Worm (Caenorhabditis elegans) whole organism, late embryonic: ENCODE results near the gene ttr-42.

Source experiments
- C08G9.2 ChIP-seq: sonication (generic microtip); optimal IDR thresholded peaks from 2 replicates; lab custom pipeline; 2016; ENCODE audit warnings: mild to moderate bottlenecking, missing genetic modification characterization, moderate library complexity, missing compliant biosample characterization
- K09A11.1 ChIP-seq: sonication (generic microtip); optimal IDR thresholded peaks from 2 replicates; lab custom pipeline; 2017; ENCODE audit warnings: antibody characterized with exemption, mild to moderate bottlenecking, missing genetic modification characterization, missing compliant biosample characterization; ENCODE audit not compliant: insufficient read depth
- T23F11.4 ChIP-seq: fragments of 200-800 bp; sonication (Bioruptor generic); optimal IDR thresholded peaks from 2 replicates; lab custom pipeline; 2018; ENCODE audit warnings: mild to moderate bottlenecking, missing genetic modification characterization, missing compliant biosample characterization
- Y22D7AL.16 ChIP-seq: sonication (generic microtip); optimal IDR thresholded peaks from 2 replicates; lab custom pipeline; 2016; ENCODE audit warnings: missing genetic modification characterization, missing compliant biosample characterization
- ceh-14 ChIP-seq: sonication (generic microtip); optimal IDR thresholded peaks from 2 replicates; lab custom pipeline; 2016; ENCODE audit warnings: missing genotype, missing genetic modification characterization, missing compliant biosample characterization
- ceh-18 ChIP-seq: sonication (generic microtip); optimal IDR thresholded peaks from 2 replicates; lab custom pipeline; 2016; ENCODE audit warnings: missing genetic modification characterization, missing compliant biosample characterization
- ceh-19 ChIP-seq: fragments of 200-800 bp; sonication (Bioruptor generic); optimal IDR thresholded peaks from 2 replicates; lab custom pipeline; 2018; ENCODE audit warnings: mild to moderate bottlenecking, missing genetic modification characterization, missing compliant biosample characterization
- ceh-2 ChIP-seq: sonication (generic microtip); optimal IDR thresholded peaks from 2 replicates; lab custom pipeline; 2016; ENCODE audit warnings: missing genotype, missing genetic modification characterization, missing compliant biosample characterization
- ceh-30 ChIP-seq: fragments of 150-350 bp; optimal IDR thresholded peaks from 2 replicates; lab custom pipeline; 2014; ENCODE audit warnings: missing biosample characterization, missing genetic modification characterization
- ceh-31 ChIP-seq: sonication (generic microtip); optimal IDR thresholded peaks from 2 replicates; lab custom pipeline; 2016; ENCODE audit warnings: missing genetic modification characterization, missing compliant biosample characterization
- ceh-34 ChIP-seq: sonication (generic microtip); optimal IDR thresholded peaks from 2 replicates; lab custom pipeline; 2016; ENCODE audit warnings: mild to moderate bottlenecking, missing genetic modification characterization, missing compliant biosample characterization
- ceh-45 ChIP-seq: fragments of 200-800 bp; sonication (Bioruptor generic); IDR thresholded peaks from 2 replicates; pipeline ENCODE4 v1.3.6; 2022; ENCODE audit warnings: missing genetic modification reagents, missing genetic modification characterization, missing compliant biosample characterization
- ceh-48 ChIP-seq: sonication (generic microtip); optimal IDR thresholded peaks from 2 replicates; lab custom pipeline; 2016; ENCODE audit warnings: missing genetic modification characterization, inconsistent platforms, missing compliant biosample characterization
- ceh-6 ChIP-seq: fragments of 200-800 bp; sonication (Bioruptor generic); optimal IDR thresholded peaks from 2 replicates; lab custom pipeline; 2018; ENCODE audit warnings: mild to moderate bottlenecking, missing genetic modification characterization, missing compliant biosample characterization
- dmd-4 ChIP-seq: sonication (generic microtip); optimal IDR thresholded peaks from 2 replicates; lab custom pipeline; 2016; ENCODE audit warnings: borderline replicate concordance, missing genetic modification characterization, missing compliant biosample characterization
- dve-1 ChIP-seq: sonication (generic microtip); optimal IDR thresholded peaks from 2 replicates; lab custom pipeline; 2017; ENCODE audit warnings: antibody characterized with exemption, mild to moderate bottlenecking, missing genetic modification characterization, missing compliant biosample characterization
- eyg-1 ChIP-seq: sonication (generic microtip); optimal IDR thresholded peaks from 2 replicates; lab custom pipeline; 2016; ENCODE audit warnings: missing genotype, missing genetic modification characterization, missing compliant biosample characterization
- fax-1 ChIP-seq: sonication (generic microtip); optimal IDR thresholded peaks from 2 replicates; lab custom pipeline; 2016; ENCODE audit warnings: missing genotype, missing genetic modification characterization, missing compliant biosample characterization
- fkh-10 ChIP-seq: fragments of 150-350 bp; optimal IDR thresholded peaks from 2 replicates; lab custom pipeline; 2014; ENCODE audit warnings: missing biosample characterization, missing genetic modification reagents, missing genetic modification characterization
- gmeb-2 ChIP-seq: sonication (generic microtip); optimal IDR thresholded peaks from 2 replicates; lab custom pipeline; 2016; ENCODE audit warnings: missing genetic modification characterization, inconsistent platforms, missing compliant biosample characterization
- hlh-13 ChIP-seq: fragments of 200-800 bp; sonication (Bioruptor generic); optimal IDR thresholded peaks from 2 replicates; lab custom pipeline; 2018; ENCODE audit warnings: mild to moderate bottlenecking, missing genetic modification characterization, missing compliant biosample characterization
- hlh-15 ChIP-seq: sonication (generic microtip); optimal IDR thresholded peaks from 2 replicates; lab custom pipeline; 2016; ENCODE audit warnings: missing genetic modification characterization, missing compliant biosample characterization
- hlh-6 ChIP-seq: sonication (generic microtip); optimal IDR thresholded peaks from 2 replicates; lab custom pipeline; 2016; ENCODE audit warnings: missing genotype, missing genetic modification characterization, missing compliant biosample characterization
- lin-11 ChIP-seq: fragments of 200-800 bp; sonication (Bioruptor generic); optimal IDR thresholded peaks from 2 replicates; lab custom pipeline; 2018; ENCODE audit warnings: mild to moderate bottlenecking, missing genetic modification characterization, missing compliant biosample characterization
- madf-2 ChIP-seq: sonication (generic microtip); optimal IDR thresholded peaks from 2 replicates; lab custom pipeline; 2017; ENCODE audit warnings: missing genetic modification characterization, missing compliant biosample characterization
- mec-3 ChIP-seq: sonication (generic microtip); optimal IDR thresholded peaks from 2 replicates; lab custom pipeline; 2016; ENCODE audit warnings: borderline replicate concordance, missing genetic modification characterization, missing compliant biosample characterization
- nfya-1 ChIP-seq: sonication (generic microtip); optimal IDR thresholded peaks from 2 replicates; lab custom pipeline; 2017; ENCODE audit warnings: missing genetic modification characterization, mild to moderate bottlenecking, missing compliant biosample characterization, antibody characterized with exemption, moderate library complexity
- nhr-11 ChIP-seq: fragments of 150-350 bp; optimal IDR thresholded peaks from 2 replicates; lab custom pipeline; 2014; ENCODE audit warnings: missing biosample characterization, missing genetic modification characterization
- nhr-232 ChIP-seq: sonication (generic microtip); optimal IDR thresholded peaks from 2 replicates; lab custom pipeline; 2016; ENCODE audit warnings: missing genetic modification characterization, missing compliant biosample characterization
- npax-4 ChIP-seq: sonication (generic microtip); optimal IDR thresholded peaks from 2 replicates; lab custom pipeline; 2016; ENCODE audit warnings: missing genetic modification characterization, missing compliant biosample characterization
- pag-3 ChIP-seq: sonication (generic microtip); optimal IDR thresholded peaks from 2 replicates; lab custom pipeline; 2016; ENCODE audit warnings: missing compliant biosample characterization, missing genetic modification characterization, borderline replicate concordance
- pat-9 ChIP-seq: fragments of 200-800 bp; sonication (Bioruptor generic); optimal IDR thresholded peaks from 2 replicates; lab custom pipeline; 2018; ENCODE audit warnings: mild to moderate bottlenecking, missing genetic modification characterization, moderate library complexity, missing compliant biosample characterization
- pax-1 ChIP-seq: fragments of 150-350 bp; optimal IDR thresholded peaks from 2 replicates; lab custom pipeline; 2014; ENCODE audit warnings: missing biosample characterization, missing genetic modification characterization
- pha-2 ChIP-seq: sonication (generic microtip); optimal IDR thresholded peaks from 2 replicates; lab custom pipeline; 2017; ENCODE audit warnings: mild to moderate bottlenecking, missing genetic modification characterization, missing compliant biosample characterization
- pha-4 ChIP-seq: fragments of 150-350 bp; optimal IDR thresholded peaks from 2 replicates; lab custom pipeline; 2018; ENCODE audit warnings: missing biosample characterization, missing genetic modification reagents, missing genetic modification characterization
- pqm-1 ChIP-seq: sonication (generic microtip); optimal IDR thresholded peaks from 2 replicates; lab custom pipeline; 2016; ENCODE audit warnings: missing genetic modification characterization, missing compliant biosample characterization
- ref-2 ChIP-seq: sonication (generic microtip); optimal IDR thresholded peaks from 2 replicates; lab custom pipeline; 2016; ENCODE audit warnings: missing genetic modification characterization, missing compliant biosample characterization
- sdc-2 ChIP-seq: sonication (generic microtip); optimal IDR thresholded peaks from 2 replicates; lab custom pipeline; 2016; ENCODE audit warnings: missing genotype, missing genetic modification characterization, missing compliant biosample characterization
- syd-9 ChIP-seq: sonication (generic microtip); optimal IDR thresholded peaks from 2 replicates; lab custom pipeline; 2016; ENCODE audit warnings: mild to moderate bottlenecking, missing genetic modification characterization, moderate library complexity, missing compliant biosample characterization
- tbx-7 ChIP-seq: sonication (generic microtip); optimal IDR thresholded peaks from 2 replicates; lab custom pipeline; 2016; ENCODE audit warnings: missing genotype, missing genetic modification characterization, missing compliant biosample characterization
- ttx-3 ChIP-seq: sonication (generic microtip); optimal IDR thresholded peaks from 2 replicates; lab custom pipeline; 2016; ENCODE audit warnings: missing genetic modification reagents, missing genetic modification characterization, missing compliant biosample characterization
- unc-55 ChIP-seq: sonication (generic microtip); optimal IDR thresholded peaks from 2 replicates; lab custom pipeline; 2017; ENCODE audit warnings: missing biosample characterization, missing genetic modification reagents, missing genetic modification characterization
- unc-86 ChIP-seq: sonication (generic microtip); optimal IDR thresholded peaks from 2 replicates; lab custom pipeline; 2016; ENCODE audit warnings: missing genetic modification characterization, missing compliant biosample characterization
- zip-5 ChIP-seq: sonication (generic microtip); optimal IDR thresholded peaks from 2 replicates; lab custom pipeline; 2016; ENCODE audit warnings: missing genetic modification characterization, missing compliant biosample characterization
- ztf-16 ChIP-seq: sonication (generic microtip); optimal IDR thresholded peaks from 2 replicates; lab custom pipeline; 2017; ENCODE audit warnings: missing genetic modification characterization, missing compliant biosample characterization

Gene ttr-42

ce11 chrX:2577442-2577841 is at the start of gene ttr-42:
ttr-42 (plus strand) TSS chrX:2577742.
- TF ChIP-seq ceh-18 (tag; lab: Kevin White, UChicago) (no peak), syd-9 (tag; lab: Kevin White, UChicago) (no peak), ttx-3 (no peak), unc-86 (tag; lab: Kevin White, UChicago) (no peak), gmeb-2 (tag; lab: Kevin White, UChicago) (no peak), ceh-34 (tag; lab: Kevin White, UChicago) (no peak), mec-3 (no peak), pha-4 (tag; lab: Kevin White, UChicago) (no peak), nhr-11 (tag; lab: Kevin White, UChicago) (no peak), ref-2 (tag; lab: Kevin White, UChicago) (no peak), ztf-16 (tag; lab: Kevin White, UChicago) (no peak), ceh-2 (tag; lab: Kevin White, UChicago) (no peak), npax-4 (tag; lab: Kevin White, UChicago) (no peak), zip-5 (tag; lab: Kevin White, UChicago) (no peak), sdc-2 (tag; lab: Kevin White, UChicago) (no peak), ceh-14 (no peak), nfya-1 (tag; lab: Kevin White, UChicago) (no peak), ceh-19 (GFP tag; lab: Kevin White, UChicago) (no peak), eyg-1 (tag; lab: Kevin White, UChicago) (no peak)

- no peak for TF ChIP-seq C08G9.2 (tag; lab: Kevin White, UChicago)
- no peak for TF ChIP-seq lin-11 (tag; lab: Kevin White, UChicago)
- no peak for TF ChIP-seq ceh-30
- TF ChIP-seq dve-1 (tag; lab: Kevin White, UChicago), result no peak
- TF ChIP-seq ceh-45 (GFP tag; lab: Robert Waterston, UW), result peak; percentile 29; the same call in 1 of the 2 replicates
- no peak for TF ChIP-seq pha-4 (tag; lab: Kevin White, UChicago)
- no peak for TF ChIP-seq pha-2 (tag; lab: Kevin White, UChicago)
- no peak for TF ChIP-seq fax-1 (tag; lab: Kevin White, UChicago)
- TF ChIP-seq nhr-232 (tag; lab: Kevin White, UChicago), result no peak
- TF ChIP-seq npax-4 (tag; lab: Kevin White, UChicago), result no peak
- TF ChIP-seq hlh-13 (GFP tag; lab: Kevin White, UChicago), result no peak
- TF ChIP-seq madf-2 (tag; lab: Kevin White, UChicago), result no peak
- peak; percentile 18 for TF ChIP-seq ceh-18 (tag; lab: Kevin White, UChicago)
- TF ChIP-seq zip-5 (tag; lab: Kevin White, UChicago), result no peak
- TF ChIP-seq ceh-31 (tag; lab: Kevin White, UChicago), result peak; percentile 7
- TF ChIP-seq hlh-15 (tag; lab: Kevin White, UChicago), result no peak
- no peak for TF ChIP-seq ceh-19 (GFP tag; lab: Kevin White, UChicago)
- TF ChIP-seq fkh-10 (GFP tag; lab: Kevin White, UChicago), result no peak
- TF ChIP-seq pax-1 (tag; lab: Kevin White, UChicago), result no peak
- TF ChIP-seq pat-9 (tag; lab: Kevin White, UChicago), result no peak
- TF ChIP-seq ceh-14, result peak; percentile 12
- TF ChIP-seq ceh-48 (tag; lab: Kevin White, UChicago), result no peak
- no peak for TF ChIP-seq Y22D7AL.16
- peak; percentile 10 for TF ChIP-seq ceh-6 (GFP tag; lab: Kevin White, UChicago)
- no peak for TF ChIP-seq pag-3
- TF ChIP-seq syd-9 (tag; lab: Kevin White, UChicago), result peak; percentile 11
Observed at ce11 chrX:2527877-2528276, 49.7 kb upstream of the ttr-42 start.

ce11 chrX:2531276-2531675 is 46.3 kb upstream of the ttr-42 start:
- TF ChIP-seq ceh-18 (tag; lab: Kevin White, UChicago), result no peak
- TF ChIP-seq ztf-16 (tag; lab: Kevin White, UChicago), result no peak
- no peak for TF ChIP-seq C08G9.2 (tag; lab: Kevin White, UChicago)
- TF ChIP-seq K09A11.1 (tag; lab: Kevin White, UChicago), result no peak
- TF ChIP-seq T23F11.4 (GFP tag; lab: Kevin White, UChicago), result no peak
- TF ChIP-seq unc-55 (GFP tag; lab: Kevin White, UChicago), result no peak
- no peak for TF ChIP-seq mec-3
- TF ChIP-seq lin-11 (tag; lab: Kevin White, UChicago), result no peak
- no peak for TF ChIP-seq nhr-232 (tag; lab: Kevin White, UChicago)
- no peak for TF ChIP-seq zip-5 (tag; lab: Kevin White, UChicago)
- no peak for TF ChIP-seq hlh-6 (tag; lab: Kevin White, UChicago)
- TF ChIP-seq dmd-4, result no peak
- TF ChIP-seq ceh-30, result no peak
- no peak for TF ChIP-seq syd-9 (tag; lab: Kevin White, UChicago)
- TF ChIP-seq tbx-7 (tag; lab: Kevin White, UChicago), result no peak
- TF ChIP-seq pqm-1 (tag; lab: Kevin White, UChicago), result no peak
- TF ChIP-seq ceh-2 (tag; lab: Kevin White, UChicago), result no peak
